Worm (Caenorhabditis elegans): ENCODE measurements around the gene F20D6.2.

DNA sequence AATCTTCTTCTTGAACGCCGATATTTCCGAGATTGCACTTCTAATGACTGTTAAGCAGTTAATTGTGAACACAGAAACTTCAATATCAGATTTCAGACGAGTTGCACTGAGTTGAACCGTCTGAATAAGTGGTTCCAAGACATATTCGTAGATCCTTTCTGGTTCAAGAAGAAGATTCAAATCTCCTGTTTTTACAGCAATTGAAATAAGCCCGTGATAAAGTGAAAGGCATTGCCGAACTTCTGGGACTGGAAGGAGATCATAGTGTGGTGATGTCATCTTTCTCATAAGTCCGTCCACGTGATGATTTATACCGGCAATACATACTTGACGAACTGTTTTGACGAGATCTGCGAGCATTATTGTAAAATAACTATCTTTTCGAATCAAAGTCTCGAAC lies 33.7 kb downstream of the F20D6.2 start:
- no peak for TF ChIP-seq cog-1 (tag; optimal IDR thresholded peaks at IDR 0.05)
- no peak for TF ChIP-seq klf-2 (GFP tag; conservative IDR thresholded peaks at IDR 0.05)
- no peak for TF ChIP-seq flt-1 (GFP tag; IDR thresholded peaks at IDR 0.05)
- no peak for TF ChIP-seq T22C8.4 (GFP tag; IDR thresholded peaks at IDR 0.05)
- no peak for TF ChIP-seq ztf-29 (GFP tag; IDR thresholded peaks at IDR 0.05)
- TF ChIP-seq ref-1 (GFP tag; conservative IDR thresholded peaks at IDR 0.05) = no peak
